Worm (Caenorhabditis elegans) whole organism, L3 larva: ENCODE results near the gene gex-4.

ENCODE experiments used
- ceh-82 ChIP-seq: fragments of 150-350 bp; optimal IDR thresholded peaks from 2 replicates; lab custom pipeline; 2014; ENCODE audit warnings: missing biosample characterization, missing genetic modification characterization
- hmg-11 ChIP-seq: sonication (generic microtip); optimal IDR thresholded peaks from 2 replicates; lab custom pipeline; 2016; ENCODE audit warnings: missing genetic modification characterization, missing compliant biosample characterization
- jun-1 ChIP-seq: fragments of 150-350 bp; optimal IDR thresholded peaks from 2 replicates; lab custom pipeline; 2014; ENCODE audit warnings: missing biosample characterization, missing genetic modification reagents, missing genetic modification characterization
- lin-15B ChIP-seq: fragments of 150-350 bp; optimal IDR thresholded peaks from 2 replicates; lab custom pipeline; 2014; ENCODE audit warnings: missing biosample characterization, missing genetic modification characterization
- nhr-11 ChIP-seq: fragments of 150-350 bp; optimal IDR thresholded peaks from 2 replicates; lab custom pipeline; 2014; ENCODE audit warnings: missing biosample characterization, missing genetic modification characterization
- nhr-12 ChIP-seq: fragments of 150-350 bp; optimal IDR thresholded peaks from 2 replicates; lab custom pipeline; 2014; ENCODE audit warnings: missing biosample characterization, missing genetic modification characterization
- nhr-237 ChIP-seq: fragments of 150-350 bp; optimal IDR thresholded peaks from 2 replicates; lab custom pipeline; 2014; ENCODE audit warnings: missing biosample characterization, missing genetic modification characterization
- nhr-43 ChIP-seq: sonication (generic microtip); optimal IDR thresholded peaks from 2 replicates; lab custom pipeline; 2016; ENCODE audit warnings: mild to moderate bottlenecking, missing genetic modification characterization, missing compliant biosample characterization; ENCODE audit not compliant: poor library complexity, severe bottlenecking
- nhr-76 ChIP-seq: fragments of 150-350 bp; sonication (generic microtip); optimal IDR thresholded peaks from 5 replicates; lab custom pipeline; 2014; ENCODE audit warnings: missing biosample characterization, missing genetic modification characterization
- sea-2 ChIP-seq: fragments of 150-350 bp; sonication (generic microtip); optimal IDR thresholded peaks from 4 replicates; lab custom pipeline; 2014; ENCODE audit warnings: missing biosample characterization, missing genetic modification reagents, missing genetic modification characterization
- tbx-2 ChIP-seq: sonication (generic microtip); optimal IDR thresholded peaks from 2 replicates; lab custom pipeline; 2016; ENCODE audit warnings: mild to moderate bottlenecking, missing genetic modification characterization, missing compliant biosample characterization
- unc-62 ChIP-seq: fragments of 150-350 bp; sonication (generic microtip); optimal IDR thresholded peaks from 4 replicates; lab custom pipeline; 2014; ENCODE audit warnings: missing biosample characterization, missing genetic modification reagents, missing genetic modification characterization
- ztf-4 ChIP-seq: fragments of 150-350 bp; optimal IDR thresholded peaks from 2 replicates; lab custom pipeline; 2014; ENCODE audit warnings: missing biosample characterization, missing genetic modification characterization

- TF ChIP-seq hmg-11 (tag; lab: Kevin White, UChicago) (no peak), nhr-43 (tag; lab: Kevin White, UChicago) (no peak), sea-2 (no peak), nhr-237 (tag; lab: Kevin White, UChicago) (no peak), ceh-82 (tag; lab: Kevin White, UChicago) (no peak), unc-62 (no peak), nhr-11 (tag; lab: Kevin White, UChicago) (no peak), lin-15B (tag; lab: Kevin White, UChicago) (no peak), nhr-76 (no peak), ztf-4 (no peak), nhr-12 (tag; lab: Kevin White, UChicago) (no peak), tbx-2 (no peak), jun-1 (tag; lab: Kevin White, UChicago) (no peak)
These were observed 27.1 kb upstream of the gex-4 start for ce11 chrIII:12245570-12245969.
